Worm (Caenorhabditis elegans) whole organism, late embryonic: ENCODE measurements around the gene sri-51.

ENCODE experiments used
- C08G9.2 ChIP-seq: sonication (generic microtip); optimal IDR thresholded peaks from 2 replicates; lab custom pipeline; 2016; ENCODE audit warnings: mild to moderate bottlenecking, missing genetic modification characterization, moderate library complexity, missing compliant biosample characterization
- C38D4.7 ChIP-seq: fragments of 200-800 bp; sonication (Bioruptor generic); optimal IDR thresholded peaks from 2 replicates; lab custom pipeline; 2018; ENCODE audit warnings: mild to moderate bottlenecking, missing genetic modification characterization, moderate library complexity, missing compliant biosample characterization
- F13H6.1 ChIP-seq: sonication (generic microtip); optimal IDR thresholded peaks from 2 replicates; lab custom pipeline; 2016; ENCODE audit warnings: missing genetic modification characterization, missing compliant biosample characterization
- K02D7.2 ChIP-seq: sonication (generic microtip); optimal IDR thresholded peaks from 2 replicates; lab custom pipeline; 2017; ENCODE audit warnings: mild to moderate bottlenecking, missing genetic modification characterization, missing compliant biosample characterization
- K09A11.1 ChIP-seq: sonication (generic microtip); optimal IDR thresholded peaks from 2 replicates; lab custom pipeline; 2017; ENCODE audit warnings: antibody characterized with exemption, mild to moderate bottlenecking, missing genetic modification characterization, missing compliant biosample characterization; ENCODE audit not compliant: insufficient read depth
- T23F11.4 ChIP-seq: fragments of 200-800 bp; sonication (Bioruptor generic); optimal IDR thresholded peaks from 2 replicates; lab custom pipeline; 2018; ENCODE audit warnings: mild to moderate bottlenecking, missing genetic modification characterization, missing compliant biosample characterization
- ahr-1 ChIP-seq: sonication (generic microtip); optimal IDR thresholded peaks from 2 replicates; lab custom pipeline; 2016; ENCODE audit warnings: missing genetic modification characterization, missing compliant biosample characterization
- ceh-14 ChIP-seq: sonication (generic microtip); optimal IDR thresholded peaks from 2 replicates; lab custom pipeline; 2016; ENCODE audit warnings: missing genotype, missing genetic modification characterization, missing compliant biosample characterization
- ceh-24 ChIP-seq: sonication (generic microtip); optimal IDR thresholded peaks from 2 replicates; lab custom pipeline; 2016; ENCODE audit warnings: mild to moderate bottlenecking, missing genetic modification characterization, missing compliant biosample characterization
- ceh-30 ChIP-seq: fragments of 150-350 bp; optimal IDR thresholded peaks from 2 replicates; lab custom pipeline; 2014; ENCODE audit warnings: missing biosample characterization, missing genetic modification characterization
- ceh-31 ChIP-seq: sonication (generic microtip); optimal IDR thresholded peaks from 2 replicates; lab custom pipeline; 2016; ENCODE audit warnings: missing genetic modification characterization, missing compliant biosample characterization
- ceh-45 ChIP-seq: fragments of 200-800 bp; sonication (Bioruptor generic); IDR thresholded peaks from 2 replicates; pipeline ENCODE4 v1.3.6; 2022; ENCODE audit warnings: missing genetic modification reagents, missing genetic modification characterization, missing compliant biosample characterization
- ceh-6 ChIP-seq: fragments of 200-800 bp; sonication (Bioruptor generic); optimal IDR thresholded peaks from 2 replicates; lab custom pipeline; 2018; ENCODE audit warnings: mild to moderate bottlenecking, missing genetic modification characterization, missing compliant biosample characterization
- ceh-9 ChIP-seq: sonication (generic microtip); optimal IDR thresholded peaks from 2 replicates; lab custom pipeline; 2016; ENCODE audit warnings: mild to moderate bottlenecking, missing genetic modification characterization, inconsistent platforms, missing compliant biosample characterization
- che-1 ChIP-seq: sonication (generic microtip); optimal IDR thresholded peaks from 2 replicates; lab custom pipeline; 2016; ENCODE audit warnings: mild to moderate bottlenecking, missing genetic modification characterization, missing compliant biosample characterization
- elt-4 ChIP-seq: sonication (generic microtip); optimal IDR thresholded peaks from 2 replicates; lab custom pipeline; 2016; ENCODE audit warnings: missing genetic modification characterization, missing compliant biosample characterization
- ets-4 ChIP-seq: sonication (generic microtip); optimal IDR thresholded peaks from 2 replicates; lab custom pipeline; 2016; ENCODE audit warnings: missing genetic modification characterization, missing compliant biosample characterization
- eyg-1 ChIP-seq: sonication (generic microtip); optimal IDR thresholded peaks from 2 replicates; lab custom pipeline; 2016; ENCODE audit warnings: missing genotype, missing genetic modification characterization, missing compliant biosample characterization
- fkh-6 ChIP-seq: sonication (generic microtip); optimal IDR thresholded peaks from 2 replicates; lab custom pipeline; 2016; ENCODE audit warnings: missing genetic modification characterization, missing compliant biosample characterization
- gmeb-2 ChIP-seq: sonication (generic microtip); optimal IDR thresholded peaks from 2 replicates; lab custom pipeline; 2016; ENCODE audit warnings: missing genetic modification characterization, inconsistent platforms, missing compliant biosample characterization
- hlh-13 ChIP-seq: fragments of 200-800 bp; sonication (Bioruptor generic); optimal IDR thresholded peaks from 2 replicates; lab custom pipeline; 2018; ENCODE audit warnings: mild to moderate bottlenecking, missing genetic modification characterization, missing compliant biosample characterization
- hlh-30 ChIP-seq: sonication (generic microtip); optimal IDR thresholded peaks from 2 replicates; lab custom pipeline; 2017; ENCODE audit warnings: antibody characterized with exemption, missing genetic modification characterization, missing compliant biosample characterization; ENCODE audit not compliant: insufficient read depth
- hlh-6 ChIP-seq: sonication (generic microtip); optimal IDR thresholded peaks from 2 replicates; lab custom pipeline; 2016; ENCODE audit warnings: missing genotype, missing genetic modification characterization, missing compliant biosample characterization
- lin-11 ChIP-seq: fragments of 200-800 bp; sonication (Bioruptor generic); optimal IDR thresholded peaks from 2 replicates; lab custom pipeline; 2018; ENCODE audit warnings: mild to moderate bottlenecking, missing genetic modification characterization, missing compliant biosample characterization
- madf-2 ChIP-seq: sonication (generic microtip); optimal IDR thresholded peaks from 2 replicates; lab custom pipeline; 2017; ENCODE audit warnings: missing genetic modification characterization, missing compliant biosample characterization
- mec-3 ChIP-seq: sonication (generic microtip); optimal IDR thresholded peaks from 2 replicates; lab custom pipeline; 2016; ENCODE audit warnings: borderline replicate concordance, missing genetic modification characterization, missing compliant biosample characterization
- nhr-232 ChIP-seq: sonication (generic microtip); optimal IDR thresholded peaks from 2 replicates; lab custom pipeline; 2016; ENCODE audit warnings: missing genetic modification characterization, missing compliant biosample characterization
- pat-9 ChIP-seq: fragments of 200-800 bp; sonication (Bioruptor generic); optimal IDR thresholded peaks from 2 replicates; lab custom pipeline; 2018; ENCODE audit warnings: mild to moderate bottlenecking, missing genetic modification characterization, moderate library complexity, missing compliant biosample characterization
- pha-4 ChIP-seq: fragments of 150-350 bp; optimal IDR thresholded peaks from 2 replicates; lab custom pipeline; 2018; ENCODE audit warnings: missing biosample characterization, missing genetic modification reagents, missing genetic modification characterization
- pqm-1 ChIP-seq: sonication (generic microtip); optimal IDR thresholded peaks from 2 replicates; lab custom pipeline; 2016; ENCODE audit warnings: missing genetic modification characterization, missing compliant biosample characterization
- pros-1 ChIP-seq: fragments of 150-350 bp; optimal IDR thresholded peaks from 2 replicates; lab custom pipeline; 2014; ENCODE audit warnings: missing biosample characterization, missing genetic modification reagents, missing genetic modification characterization
- sdc-2 ChIP-seq: sonication (generic microtip); optimal IDR thresholded peaks from 2 replicates; lab custom pipeline; 2016; ENCODE audit warnings: missing genotype, missing genetic modification characterization, missing compliant biosample characterization
- sox-2 ChIP-seq: fragments of 200-800 bp; sonication (Bioruptor generic); IDR thresholded peaks from 2 replicates; pipeline ENCODE4 v1.3.6; 2022; ENCODE audit warnings: missing genetic modification reagents, missing genetic modification characterization, missing compliant biosample characterization
- syd-9 ChIP-seq: sonication (generic microtip); optimal IDR thresholded peaks from 2 replicates; lab custom pipeline; 2016; ENCODE audit warnings: mild to moderate bottlenecking, missing genetic modification characterization, moderate library complexity, missing compliant biosample characterization
- tbx-2 ChIP-seq: sonication (generic microtip); optimal IDR thresholded peaks from 2 replicates; lab custom pipeline; 2016; ENCODE audit warnings: missing genetic modification characterization, missing compliant biosample characterization
- unc-3 ChIP-seq, 2 experiments: fragments of 200-800 bp in 1 of 2; sonication (Bioruptor generic) in 1 of 2; sonication (generic microtip) in 1 of 2; conservative IDR thresholded peaks in 1 of 2; optimal IDR thresholded peaks in 1 of 2; 2 replicates each; pipeline versions ENCODE4 v1.3.6 to Lab custom; 2016 to 2022; ENCODE audit warnings: missing compliant biosample characterization in 2 of 2, missing genetic modification characterization in 2 of 2, missing genetic modification reagents in 1 of 2
- unc-55 ChIP-seq: sonication (generic microtip); optimal IDR thresholded peaks from 2 replicates; lab custom pipeline; 2017; ENCODE audit warnings: missing biosample characterization, missing genetic modification reagents, missing genetic modification characterization
- ztf-16 ChIP-seq: sonication (generic microtip); optimal IDR thresholded peaks from 2 replicates; lab custom pipeline; 2017; ENCODE audit warnings: missing genetic modification characterization, missing compliant biosample characterization

The sri-51 gene

DNA sequence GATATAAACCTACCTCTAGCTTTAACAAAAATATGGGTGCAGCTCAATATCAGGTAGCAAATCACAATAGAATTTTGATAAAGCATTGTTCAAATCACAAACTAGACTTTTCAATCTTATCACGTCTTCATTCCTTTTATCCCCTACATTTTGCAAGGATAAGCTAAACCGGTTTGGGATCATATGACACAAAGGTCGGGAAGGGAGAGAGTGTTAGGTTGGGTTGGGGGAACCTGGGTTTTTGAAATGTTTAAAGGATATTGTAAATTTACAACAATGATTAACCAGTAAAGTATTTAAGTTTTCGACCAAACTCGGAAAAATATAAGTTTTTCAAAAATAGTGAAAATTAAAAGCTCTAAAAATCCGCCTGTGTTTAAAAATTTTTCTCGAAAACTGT lies 45.2 kb upstream of the sri-51 start, which contains the start of gene C17F4.12:
C17F4.12 (minus strand) TSS at position 101 of the 400 bp plus-strand sequence.
- TF ChIP-seq gmeb-2 (tag; lab: Kevin White, UChicago) (no peak), ceh-6 (no peak), hlh-30 (tag; lab: Kevin White, UChicago) (no peak), ceh-14 (tag; lab: Kevin White, UChicago) (no peak), ceh-30 (tag; lab: Kevin White, UChicago) (no peak), che-1 (tag; lab: Kevin White, UChicago) (no peak), sdc-2 (tag; lab: Kevin White, UChicago) (no peak), ceh-24 (tag; lab: Kevin White, UChicago) (no peak), K09A11.1 (no peak), ahr-1 (no peak), sox-2 (no peak), ztf-16 (no peak), unc-3 (GFP tag; conservative IDR thresholded peaks at IDR 0.05; lab: Robert Waterston, UW) (no peak), unc-3 (tag; optimal IDR thresholded peaks at IDR 0.05; lab: Kevin White, UChicago) (no peak), elt-4 (tag; lab: Kevin White, UChicago) (no peak), K02D7.2 (no peak), syd-9 (tag; lab: Kevin White, UChicago) (no peak), C08G9.2 (tag; lab: Kevin White, UChicago) (no peak), fkh-6 (tag; lab: Kevin White, UChicago) (no peak), ceh-45 (GFP tag; lab: Robert Waterston, UW) (no peak), hlh-6 (tag; lab: Kevin White, UChicago) (no peak)
- TF ChIP-seq, all 69 proteins: peak for 0

DNA sequence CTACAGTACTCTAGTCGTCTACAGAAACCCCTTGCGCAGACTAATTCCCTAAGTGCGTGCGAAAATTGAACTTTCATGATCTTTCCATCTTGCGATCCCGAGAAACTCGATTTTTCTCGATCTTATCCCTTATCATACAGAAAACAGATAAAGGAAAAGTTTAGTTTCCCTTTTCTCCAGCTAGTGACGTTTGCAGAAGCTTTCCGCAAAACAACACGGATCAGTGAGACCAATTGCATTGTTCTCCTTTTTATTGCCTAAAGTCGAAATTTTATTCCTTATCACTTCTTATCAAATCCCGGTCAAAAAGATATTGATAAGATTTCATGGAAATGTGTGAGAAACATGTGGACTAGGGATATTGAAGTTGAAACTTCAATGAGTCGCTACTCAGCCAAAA lies 42.9 kb upstream of the sri-51 start:
- TF ChIP-seq unc-55 (GFP tag; lab: Kevin White, UChicago) (no peak), ceh-14 (tag; lab: Kevin White, UChicago) (no peak), pros-1 (no peak), ceh-9 (tag; lab: Kevin White, UChicago) (no peak), C38D4.7 (GFP tag; lab: Kevin White, UChicago) (no peak), madf-2 (no peak), eyg-1 (tag; lab: Kevin White, UChicago) (no peak), K02D7.2 (no peak), pqm-1 (tag; lab: Kevin White, UChicago) (no peak), pat-9 (no peak)

DNA sequence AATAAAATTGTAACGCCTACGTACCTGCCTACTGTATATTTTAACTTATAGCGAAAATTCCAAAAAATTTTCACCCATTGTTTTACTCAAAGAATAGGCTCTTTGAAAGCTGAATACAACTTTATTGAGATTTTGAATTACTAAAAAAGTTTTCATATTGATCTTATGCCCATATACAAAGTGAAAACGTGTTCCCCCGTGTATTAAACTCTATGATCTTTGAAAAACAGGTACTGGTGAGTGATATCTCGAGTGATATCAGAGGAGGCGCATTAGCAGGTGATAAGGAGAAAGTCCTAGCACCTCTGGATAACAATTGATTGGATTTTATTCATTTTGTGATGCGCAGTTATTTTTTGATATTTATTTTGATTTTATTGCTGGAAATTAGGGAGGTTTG lies 41.3 kb upstream of the sri-51 start, which contains the start of gene C17F4.3:
C17F4.3 (plus strand) TSS at position 301 of the 400 bp plus-strand sequence.
- TF ChIP-seq ceh-9 (tag; lab: Kevin White, UChicago) (no peak), hlh-13 (GFP tag; lab: Kevin White, UChicago) (no peak), C08G9.2 (tag; lab: Kevin White, UChicago) (no peak), ets-4 (no peak), tbx-2 (tag; lab: Kevin White, UChicago) (no peak), hlh-30 (tag; lab: Kevin White, UChicago) (no peak), mec-3 (tag; lab: Kevin White, UChicago) (no peak), lin-11 (tag; lab: Kevin White, UChicago) (no peak), pha-4 (tag; lab: Kevin White, UChicago) (no peak), F13H6.1 (no peak), nhr-232 (no peak), T23F11.4 (GFP tag; lab: Kevin White, UChicago) (no peak), ceh-30 (tag; lab: Kevin White, UChicago) (no peak), C38D4.7 (GFP tag; lab: Kevin White, UChicago) (no peak), pat-9 (no peak), ceh-31 (tag; lab: Kevin White, UChicago) (no peak)
- TF ChIP-seq, all 69 proteins: peak for 0
